Fruit fly (Drosophila melanogaster): ENCODE measurements around the gene CG13042.
A peak's percentile ranks its signal among the peaks of the same experiment; 100 is the strongest.

Gene CG13042

DNA sequence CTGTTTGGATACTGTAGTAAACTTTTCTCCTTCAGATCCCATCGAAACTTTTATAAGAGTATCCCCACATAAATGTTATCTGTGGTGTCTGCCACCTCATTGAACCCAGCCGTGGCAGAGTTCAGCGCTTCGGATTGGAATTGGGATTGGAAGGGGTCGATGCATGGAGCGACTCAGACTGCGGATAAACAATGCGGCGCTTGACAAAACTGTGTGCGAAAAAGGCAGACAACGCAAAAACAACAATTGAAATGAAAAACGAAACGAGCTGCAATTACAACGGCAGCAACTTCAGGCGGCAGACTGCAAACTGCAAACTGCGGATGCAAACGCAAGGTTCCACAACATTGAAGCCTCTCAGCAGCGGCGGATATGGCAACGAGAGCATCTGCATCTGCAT, 5.7 kb upstream of the CG13042 start, which contains the start of gene CG13062:
TSS of gene CG13062 (plus strand) at position 301 of the 400 bp plus-strand sequence.
- no peak for TF ChIP-seq Hr78 (GFP tag; optimal IDR thresholded peaks at IDR 0.05)
- no peak for TF ChIP-seq CrebA (GFP tag; optimal IDR thresholded peaks at IDR 0.05; ENCODE audit: borderline replicate concordance)
- TF ChIP-seq N (GFP tag; optimal IDR thresholded peaks at IDR 0.05), result no peak
- no peak for TF ChIP-seq HLH106 (tag; optimal IDR thresholded peaks at IDR 0.05)
- no peak for TF ChIP-seq fru (GFP tag; optimal IDR thresholded peaks at IDR 0.05)
- no peak for TF ChIP-seq dmrt93B (GFP tag; optimal IDR thresholded peaks at IDR 0.05)
- TF ChIP-seq Jra (GFP tag; optimal IDR thresholded peaks at IDR 0.05), result no peak

DNA sequence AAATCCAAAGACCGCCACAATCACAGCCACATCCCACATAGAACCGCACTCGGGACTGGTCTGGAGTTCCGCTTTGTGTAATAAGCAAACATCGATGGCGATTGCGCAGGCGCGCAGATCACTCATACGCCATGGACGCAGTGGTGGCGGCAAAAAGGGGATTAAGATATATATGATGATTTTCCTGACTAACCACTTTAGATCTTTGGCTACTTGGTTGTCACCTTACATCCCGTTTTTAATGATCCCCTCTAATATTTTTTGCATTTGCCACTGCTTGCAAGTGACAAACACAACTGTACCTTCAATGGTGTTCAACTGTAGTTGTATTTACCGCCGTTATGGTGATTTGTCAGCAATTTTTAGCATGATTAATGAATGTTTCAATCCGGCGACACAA, 1.7 kb upstream of the CG13042 start:
- TF ChIP-seq foxo (GFP tag; optimal IDR thresholded peaks at IDR 0.05) (peak in 1 of 2 experiments; percentile 55), dl (GFP tag; optimal IDR thresholded peaks at IDR 0.05; ENCODE audit: insufficient read depth in 1 of 2, partially characterized antibody in 2 of 2) (no peak), pan (optimal IDR thresholded peaks at IDR 0.05) (no peak), rgr (GFP tag; optimal IDR thresholded peaks at IDR 0.05) (no peak), ey (GFP tag; optimal IDR thresholded peaks at IDR 0.05) (peak; percentile 32), Hnf4 (GFP tag; optimal IDR thresholded peaks at IDR 0.05) (no peak), lola (GFP tag; optimal IDR thresholded peaks at IDR 0.05) (no peak), CG32264 (GFP tag; optimal IDR thresholded peaks at IDR 0.05) (no peak), HLH106 (tag; optimal IDR thresholded peaks at IDR 0.05) (no peak), OdsH (GFP tag; optimal IDR thresholded peaks at IDR 0.05) (no peak), Myc (optimal IDR thresholded peaks at IDR 0.05) (no peak), br (GFP tag; optimal IDR thresholded peaks at IDR 0.05) (peak; percentile 17)

DNA sequence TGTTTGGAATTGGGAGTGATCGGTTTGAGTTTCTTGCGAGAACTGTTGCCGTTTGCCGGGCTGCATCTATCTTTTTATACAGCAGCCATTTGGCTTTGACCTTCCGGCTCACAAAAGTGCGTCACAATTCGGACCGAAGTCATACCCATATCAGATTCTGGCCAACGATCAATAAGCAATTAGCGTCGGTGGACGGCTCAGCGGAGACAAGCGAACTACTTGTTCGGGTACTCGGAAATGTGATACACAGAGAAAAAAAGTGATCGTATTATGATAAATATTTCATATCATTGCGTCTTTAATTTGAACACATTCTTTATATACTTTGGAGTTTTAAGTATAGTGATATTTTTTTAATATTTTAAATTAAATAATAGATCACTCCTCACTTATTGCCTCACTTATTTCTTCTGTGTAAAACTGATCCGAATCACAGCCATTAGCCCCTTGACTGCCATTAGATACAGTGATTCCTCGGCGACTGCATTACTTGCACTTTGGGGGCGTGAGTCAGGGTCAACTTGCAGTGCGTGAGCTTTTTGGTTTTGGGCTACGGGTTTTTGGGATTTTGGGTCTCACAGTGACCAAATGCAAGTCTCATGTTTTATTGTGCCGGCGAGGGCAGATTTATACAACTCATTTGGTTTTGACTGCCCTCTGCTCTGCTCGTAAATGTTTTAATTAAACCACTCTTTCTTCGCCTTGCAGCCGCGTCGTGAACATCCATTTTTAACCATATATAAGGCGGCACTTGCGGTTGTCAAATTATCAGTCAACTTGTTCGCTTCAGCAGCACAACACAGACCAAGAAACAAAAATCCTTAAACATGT, 2.2 kb downstream of the CG13042 start, which contains the start of the genes CG13043 and CG13063:
TSS of gene CG13043 (minus strand) at position 51 of the 831 bp plus-strand sequence.
TSS of gene CG13063 (plus strand) at position 781 of the 831 bp plus-strand sequence.
- TF ChIP-seq jim (GFP tag; optimal IDR thresholded peaks at IDR 0.05) (no peak), ey (GFP tag; optimal IDR thresholded peaks at IDR 0.05) (no peak)

DNA sequence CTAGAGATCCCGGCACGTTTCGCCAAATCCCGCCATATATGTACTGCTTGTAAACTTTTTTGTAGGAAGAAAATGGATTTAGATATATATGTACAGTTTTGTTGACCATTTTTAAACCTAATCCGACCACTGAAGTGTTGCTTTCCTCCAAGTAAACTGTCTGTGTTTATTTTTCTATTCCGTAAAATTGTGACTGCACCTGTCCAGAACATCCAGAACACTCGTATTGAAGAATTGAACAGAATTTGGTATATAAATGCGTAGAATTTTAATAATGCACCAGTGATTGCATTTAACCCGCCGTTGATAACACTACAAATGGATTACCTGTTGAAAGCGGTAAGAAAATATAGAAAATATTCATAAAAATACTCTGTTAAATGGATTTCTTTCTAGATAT, 4.3 kb downstream of the CG13042 start, which contains the start of gene CG43249:
TSS of gene CG43249 (plus strand) at position 301 of the 400 bp plus-strand sequence.
- TF ChIP-seq Sp1 (GFP tag; optimal IDR thresholded peaks at IDR 0.05), result no peak

DNA sequence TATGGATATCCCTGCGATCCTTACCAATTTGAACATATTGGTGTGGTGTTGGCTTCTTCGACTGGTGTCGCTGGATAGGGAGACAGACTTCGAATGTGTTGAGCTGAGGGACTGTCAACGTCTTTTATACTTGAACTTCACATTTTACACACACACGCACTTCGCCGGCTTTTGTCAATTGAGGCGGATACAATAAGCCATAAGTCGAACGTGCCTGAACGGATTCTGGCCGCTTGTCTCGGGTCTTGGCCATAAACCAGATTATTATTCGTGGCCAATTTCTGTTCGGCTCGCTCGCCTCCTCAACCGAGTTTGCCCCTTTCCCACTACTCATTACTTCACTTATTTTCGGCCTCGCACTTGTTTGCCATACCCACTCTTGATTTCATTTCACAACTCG, 5.2 kb downstream of the CG13042 start, which contains the start of gene CG13044:
TSS of gene CG13044 (minus strand) at position 101 of the 400 bp plus-strand sequence.
- no peak for TF ChIP-seq N (GFP tag; optimal IDR thresholded peaks at IDR 0.05)
- no peak for TF ChIP-seq foxo (GFP tag; optimal IDR thresholded peaks at IDR 0.05)
- no peak for TF ChIP-seq Myc (optimal IDR thresholded peaks at IDR 0.05)
- no peak for TF ChIP-seq fru (GFP tag; optimal IDR thresholded peaks at IDR 0.05)
- no peak for TF ChIP-seq Mio (GFP tag; optimal IDR thresholded peaks at IDR 0.05)
- no peak for TF ChIP-seq h (GFP tag; optimal IDR thresholded peaks at IDR 0.05)
- TF ChIP-seq Hr78 (GFP tag; optimal IDR thresholded peaks at IDR 0.05), result no peak
- TF ChIP-seq woc (GFP tag; optimal IDR thresholded peaks at IDR 0.05), result no peak
- TF ChIP-seq pan (optimal IDR thresholded peaks at IDR 0.05), result no peak

DNA sequence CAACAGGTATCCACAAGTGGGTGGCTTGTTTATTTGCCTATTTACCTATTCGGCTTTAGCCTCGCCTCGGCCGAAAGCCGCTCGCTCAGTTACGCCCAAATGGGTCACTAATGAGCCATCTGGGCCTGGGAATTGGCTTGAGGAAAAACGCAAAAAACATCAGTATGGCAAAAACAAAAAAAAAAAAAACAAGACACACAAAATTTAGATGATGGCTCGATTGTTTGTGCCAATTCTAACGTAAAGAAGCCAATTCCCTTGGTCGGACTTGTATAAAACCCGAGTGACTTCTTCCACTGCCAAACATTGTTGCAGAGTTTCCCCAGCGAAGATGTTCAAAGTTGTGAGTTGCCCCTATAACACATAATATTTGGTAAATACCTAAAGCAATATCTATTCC, 7.1 kb downstream of the CG13042 start, which contains the start of gene CG4982:
TSS of gene CG4982 (plus strand) at position 301 of the 400 bp plus-strand sequence.
- TF ChIP-seq Mio (GFP tag; optimal IDR thresholded peaks at IDR 0.05), result no peak
- no peak for TF ChIP-seq CrebA (GFP tag; optimal IDR thresholded peaks at IDR 0.05; ENCODE audit: borderline replicate concordance)
- TF ChIP-seq rgr (GFP tag; optimal IDR thresholded peaks at IDR 0.05), result no peak
- TF ChIP-seq pan (optimal IDR thresholded peaks at IDR 0.05), result no peak
- TF ChIP-seq lola (GFP tag; optimal IDR thresholded peaks at IDR 0.05), result no peak
- TF ChIP-seq foxo (GFP tag; optimal IDR thresholded peaks at IDR 0.05), result no peak
- no peak for TF ChIP-seq fru (GFP tag; optimal IDR thresholded peaks at IDR 0.05)
- no peak for TF ChIP-seq brk (GFP tag; optimal IDR thresholded peaks at IDR 0.05)
- no peak for TF ChIP-seq Hr83 (GFP tag; optimal IDR thresholded peaks at IDR 0.05; ENCODE audit: poor library complexity, severe bottlenecking)
- no peak for TF ChIP-seq Abd-B (GFP tag; optimal IDR thresholded peaks at IDR 0.05)
- TF ChIP-seq Jra (GFP tag; optimal IDR thresholded peaks at IDR 0.05), result no peak
- no peak for TF ChIP-seq Hr78 (GFP tag; optimal IDR thresholded peaks at IDR 0.05)
- no peak for TF ChIP-seq usp (GFP tag; optimal IDR thresholded peaks at IDR 0.05)
- no peak for TF ChIP-seq CG32264 (GFP tag; optimal IDR thresholded peaks at IDR 0.05)
- TF ChIP-seq Dfd (GFP tag; optimal IDR thresholded peaks at IDR 0.05), result no peak
- TF ChIP-seq Sp1 (GFP tag; optimal IDR thresholded peaks at IDR 0.05), result no peak
- TF ChIP-seq ey (GFP tag; optimal IDR thresholded peaks at IDR 0.05), result no peak
- TF ChIP-seq psq (GFP tag; optimal IDR thresholded peaks at IDR 0.05), result no peak
- no peak for TF ChIP-seq Hnf4 (GFP tag; optimal IDR thresholded peaks at IDR 0.05)

Data from whole organism, wandering third instar larva.